Fruit fly (Drosophila melanogaster) S2 (cell line): ENCODE results near the gene Nup153.

Experiments used
- CG8478 ChIP-seq: fragments of >200 bp; optimal IDR thresholded peaks from 2 replicates; lab custom pipeline; 2018
- CTCF ChIP-seq, 2 experiments: fragments of >200 bp; optimal IDR thresholded peaks; 2 replicates each; lab custom pipeline; 2018

DNA sequence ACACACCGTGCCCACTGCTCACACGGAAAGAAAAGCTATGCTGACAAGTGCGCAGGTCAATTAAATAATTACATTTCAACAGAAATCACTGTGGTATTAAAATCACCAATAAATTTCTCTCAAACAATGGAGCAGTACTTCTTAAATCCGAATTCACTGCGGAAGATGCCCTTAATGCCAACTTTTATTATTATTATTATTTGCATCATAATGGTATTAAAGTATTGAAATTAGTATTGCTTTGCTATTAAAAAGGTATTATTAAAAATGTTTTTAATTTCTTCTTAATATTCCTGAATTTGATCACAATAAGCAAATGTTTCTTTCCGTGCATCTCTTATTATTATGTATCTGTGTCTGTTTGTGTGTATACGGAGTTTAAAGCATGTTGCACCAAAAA lies 19.1 kb upstream of the Nup153 start:
- TF ChIP-seq CG8478 (lab: Kevin White, UChicago) = no peak
- no peak for TF ChIP-seq CTCF (optimal IDR thresholded peaks at IDR 0.05; lab: Kevin White, UChicago)
